Fruit fly (Drosophila melanogaster) whole organism: Measurements from ENCODE around the gene CG9673.

ENCODE experiments used
- CG8478 ChIP-seq: fragments of >200 bp; optimal IDR thresholded peaks from 2 replicates; lab custom pipeline; 2018; ENCODE audit warnings: inconsistent platforms
- Dll ChIP-seq: fragments of >200 bp; optimal IDR thresholded peaks from 2 replicates; lab custom pipeline; 2017
- usp ChIP-seq: fragments of >200 bp; optimal IDR thresholded peaks from 2 replicates; lab custom pipeline; 2017; ENCODE audit warnings: missing biosample characterization, missing genetic modification characterization, mixed read lengths

dm6 chrX:16692325-16692724 lies 11.4 kb downstream of the CG9673 start:
- TF ChIP-seq Dll (lab: Kevin White, UChicago) (no peak), CG8478 (lab: Kevin White, UChicago) (no peak), usp (GFP tag; lab: Kevin White, UChicago) (no peak)
